Fruit fly (Drosophila melanogaster) whole organism, embryonic: ENCODE results near the gene CG9926.

Experiments
- BEAF-32 ChIP-seq: fragments of 200-800 bp; sonication (Bioruptor generic); optimal IDR thresholded peaks from 3 replicates; lab custom pipeline; 2017; ENCODE audit warnings: missing biosample characterization, missing genetic modification characterization, mild to moderate bottlenecking, moderate library complexity, missing genetic modification reagents
- CG10147 ChIP-seq: fragments of 200-800 bp; sonication (Bioruptor generic); optimal IDR thresholded peaks from 2 replicates; lab custom pipeline; 2019; ENCODE audit warnings: missing biosample characterization, mild to moderate bottlenecking, missing genetic modification characterization, moderate library complexity
- CG1024 ChIP-seq: fragments of 200-800 bp; sonication (Bioruptor generic); IDR thresholded peaks from 2 replicates; pipeline ENCODE4 v1.3.6; 2022; ENCODE audit warnings: missing biosample characterization, missing genetic modification characterization
- CG10267 ChIP-seq: fragments of 200-800 bp; sonication (Bioruptor generic); optimal IDR thresholded peaks from 2 replicates; lab custom pipeline; 2018; ENCODE audit warnings: missing biosample characterization, mild to moderate bottlenecking, missing genetic modification characterization, moderate library complexity
- CG11560 ChIP-seq: fragments of 200-800 bp; sonication (Bioruptor generic); IDR thresholded peaks from 3 replicates; pipeline ENCODE4 v1.3.6; 2022; ENCODE audit warnings: missing biosample characterization, missing genetic modification characterization
- CG12236 ChIP-seq: fragments of 200-800 bp; sonication (Bioruptor generic); optimal IDR thresholded peaks from 2 replicates; lab custom pipeline; 2016; ENCODE audit warnings: missing biosample characterization, missing genetic modification characterization
- CG12391 ChIP-seq: fragments of 200-800 bp; sonication (Bioruptor generic); optimal IDR thresholded peaks from 3 replicates; lab custom pipeline; 2018; ENCODE audit warnings: missing biosample characterization, mild to moderate bottlenecking, missing genetic modification characterization, moderate library complexity
- CG13287 ChIP-seq: fragments of 200-800 bp; sonication (Bioruptor generic); IDR thresholded peaks from 2 replicates; pipeline ENCODE4 v1.3.6; 2022; ENCODE audit warnings: missing biosample characterization, missing genetic modification characterization; ENCODE audit not compliant: partially characterized antibody
- CG14050 ChIP-seq: fragments of 200-800 bp; sonication (Bioruptor generic); IDR thresholded peaks from 3 replicates; pipeline ENCODE4 v1.3.6; 2022; ENCODE audit warnings: missing biosample characterization, missing genetic modification characterization
- CG14710 ChIP-seq: fragments of 200-800 bp; sonication (Bioruptor generic); optimal IDR thresholded peaks from 3 replicates; lab custom pipeline; 2019; ENCODE audit warnings: missing biosample characterization, mild to moderate bottlenecking, missing genetic modification characterization, moderate library complexity
- CG15269 ChIP-seq: fragments of 200-800 bp; sonication (Bioruptor generic); optimal IDR thresholded peaks from 2 replicates; lab custom pipeline; 2018; ENCODE audit warnings: missing biosample characterization, mild to moderate bottlenecking, missing genetic modification characterization, moderate library complexity
- CG15514 ChIP-seq: fragments of 200-800 bp; sonication (Bioruptor generic); optimal IDR thresholded peaks from 3 replicates; lab custom pipeline; 2017; ENCODE audit warnings: missing biosample characterization, missing genetic modification characterization, mild to moderate bottlenecking, moderate library complexity, missing genetic modification reagents
- CG16813 ChIP-seq: fragments of 200-800 bp; sonication (Bioruptor generic); IDR thresholded peaks from 3 replicates; pipeline ENCODE4 v1.3.6; 2022; ENCODE audit warnings: missing biosample characterization, missing genetic modification characterization; ENCODE audit not compliant: partially characterized antibody
- CG18011 ChIP-seq: fragments of 200-800 bp; sonication (Bioruptor generic); optimal IDR thresholded peaks from 2 replicates; lab custom pipeline; 2017; ENCODE audit warnings: missing biosample characterization, missing genetic modification characterization, mild to moderate bottlenecking, moderate library complexity, missing genotype
- CG31441 ChIP-seq: fragments of 200-800 bp; sonication (Bioruptor generic); IDR thresholded peaks from 2 replicates; pipeline ENCODE4 v1.3.6; 2022; ENCODE audit warnings: missing biosample characterization, missing genetic modification characterization
- CG6254 ChIP-seq: fragments of 200-800 bp; sonication (Bioruptor generic); optimal IDR thresholded peaks from 3 replicates; lab custom pipeline; 2017; ENCODE audit warnings: mild to moderate bottlenecking, missing biosample characterization, missing genetic modification reagents, missing genetic modification characterization
- CG6683 ChIP-seq: fragments of 200-800 bp; sonication (Bioruptor generic); optimal IDR thresholded peaks from 2 replicates; lab custom pipeline; 2017; ENCODE audit warnings: missing biosample characterization, mild to moderate bottlenecking, missing genetic modification characterization, missing genetic modification reagents
- CG7556 ChIP-seq: fragments of 200-800 bp; sonication (Bioruptor generic); optimal IDR thresholded peaks from 2 replicates; lab custom pipeline; 2017; ENCODE audit warnings: missing biosample characterization, mild to moderate bottlenecking, missing genetic modification characterization
- CG7786 ChIP-seq: fragments of 200-800 bp; sonication (Bioruptor generic); optimal IDR thresholded peaks from 2 replicates; lab custom pipeline; 2016; ENCODE audit warnings: missing biosample characterization, missing genetic modification characterization
- CG7928 ChIP-seq: fragments of 200-800 bp; sonication (Bioruptor generic); optimal IDR thresholded peaks from 2 replicates; lab custom pipeline; 2017; ENCODE audit warnings: missing biosample characterization, mild to moderate bottlenecking, missing genetic modification characterization
- CG8290 ChIP-seq, 3 experiments: fragments of 200-800 bp; sonication (Bioruptor generic); optimal IDR thresholded peaks; 2 replicates each; lab custom pipeline; 2016 to 2019; ENCODE audit warnings: missing biosample characterization in 3 of 3, missing genetic modification characterization in 3 of 3, mild to moderate bottlenecking in 2 of 3, moderate library complexity in 1 of 3
- CG8924 ChIP-seq: fragments of 200-800 bp; optimal IDR thresholded peaks from 3 replicates; lab custom pipeline; 2019; ENCODE audit warnings: missing biosample characterization, mild to moderate bottlenecking, missing genetic modification characterization, moderate library complexity
- CTCF ChIP-seq: fragments of 200-800 bp; sonication (Bioruptor generic); optimal IDR thresholded peaks from 2 replicates; lab custom pipeline; 2017; ENCODE audit warnings: missing biosample characterization, mild to moderate bottlenecking, missing genetic modification characterization, moderate library complexity
- D19A ChIP-seq: fragments of 200-800 bp; optimal IDR thresholded peaks from 3 replicates; lab custom pipeline; 2019; ENCODE audit warnings: missing biosample characterization, mild to moderate bottlenecking, missing genetic modification characterization, moderate library complexity
- Dp ChIP-seq: fragments of 200-800 bp; sonication (Bioruptor generic); optimal IDR thresholded peaks from 2 replicates; lab custom pipeline; 2018; ENCODE audit warnings: missing biosample characterization, mild to moderate bottlenecking, missing genetic modification characterization, moderate library complexity
- H2.0 ChIP-seq: fragments of 200-800 bp; sonication (Bioruptor generic); IDR thresholded peaks from 2 replicates; pipeline ENCODE4 v1.3.6; 2022; ENCODE audit warnings: missing biosample characterization, missing genetic modification characterization
- HLH4C ChIP-seq: fragments of 200-800 bp; sonication (Bioruptor generic); IDR thresholded peaks from 3 replicates; pipeline ENCODE4 v1.3.6; 2022; ENCODE audit warnings: missing biosample characterization, missing genetic modification characterization; ENCODE audit not compliant: partially characterized antibody
- Hand ChIP-seq: fragments of 200-800 bp; sonication (Bioruptor generic); optimal IDR thresholded peaks from 2 replicates; lab custom pipeline; 2017; ENCODE audit warnings: mild to moderate bottlenecking, missing biosample characterization, missing genetic modification reagents, missing genetic modification characterization
- Med ChIP-seq: fragments of 200-800 bp; sonication (Bioruptor generic); peaks from one replicate; lab custom pipeline; 2016; ENCODE audit warnings: missing biosample characterization, missing genetic modification characterization, mild to moderate bottlenecking, inconsistent platforms, moderate library complexity
- Sry-β ChIP-seq: fragments of 200-800 bp; sonication (Bioruptor generic); optimal IDR thresholded peaks from 2 replicates; lab custom pipeline; 2018; ENCODE audit warnings: missing biosample characterization, mild to moderate bottlenecking, missing genetic modification characterization, moderate library complexity
- Sry-δ ChIP-seq: fragments of 200-800 bp; sonication (Bioruptor generic); optimal IDR thresholded peaks from 2 replicates; lab custom pipeline; 2016; ENCODE audit warnings: missing biosample characterization, missing genetic modification characterization
- crp ChIP-seq, 2 experiments: fragments of 200-800 bp; sonication (Bioruptor generic); optimal IDR thresholded peaks; 2 replicates in 1 of 2; 3 replicates in 1 of 2; lab custom pipeline; 2017; ENCODE audit warnings: missing biosample characterization in 2 of 2, missing genetic modification characterization in 2 of 2, mild to moderate bottlenecking in 1 of 2, moderate library complexity in 1 of 2
- gt ChIP-seq: fragments of 200-800 bp; sonication (Bioruptor generic); IDR thresholded peaks from 2 replicates; pipeline ENCODE4 v1.3.6; 2022; ENCODE audit warnings: missing biosample characterization, missing genetic modification characterization
- hb ChIP-seq: fragments of 200-800 bp; sonication (Bioruptor generic); IDR thresholded peaks from 3 replicates; pipeline ENCODE4 v1.3.6; 2022; ENCODE audit warnings: missing biosample characterization, missing genetic modification characterization; ENCODE audit not compliant: partially characterized antibody
- insv ChIP-seq, 2 experiments: fragments of 200-800 bp; sonication (Bioruptor generic); optimal IDR thresholded peaks; 3 replicates each; lab custom pipeline; 2016 to 2018; ENCODE audit warnings: missing biosample characterization in 2 of 2, missing genetic modification characterization in 2 of 2
- lilli ChIP-seq: fragments of 200-800 bp; sonication (Bioruptor generic); optimal IDR thresholded peaks from 3 replicates; lab custom pipeline; 2016; ENCODE audit warnings: missing biosample characterization, missing genetic modification characterization
- oc ChIP-seq: fragments of 200-800 bp; sonication (Bioruptor generic); optimal IDR thresholded peaks from 2 replicates; lab custom pipeline; 2018; ENCODE audit warnings: missing biosample characterization, mild to moderate bottlenecking, missing genetic modification characterization, moderate library complexity
- phol ChIP-seq: fragments of 200-800 bp; sonication (Bioruptor generic); optimal IDR thresholded peaks from 3 replicates; lab custom pipeline; 2018; ENCODE audit warnings: missing biosample characterization, mild to moderate bottlenecking, missing genetic modification characterization, moderate library complexity
- pzg ChIP-seq: fragments of 200-800 bp; sonication (Bioruptor generic); optimal IDR thresholded peaks from 3 replicates; lab custom pipeline; 2018; ENCODE audit warnings: missing biosample characterization, mild to moderate bottlenecking, missing genetic modification characterization, moderate library complexity
- sd ChIP-seq: fragments of 200-800 bp; sonication (Bioruptor generic); optimal IDR thresholded peaks from 3 replicates; lab custom pipeline; 2018; ENCODE audit warnings: missing biosample characterization, mild to moderate bottlenecking, missing genetic modification characterization, moderate library complexity
- sens ChIP-seq: fragments of 200-800 bp; sonication (Bioruptor generic); peaks from one replicate; lab custom pipeline; 2016; ENCODE audit warnings: missing biosample characterization, missing genetic modification characterization
- ssp ChIP-seq: fragments of 200-800 bp; sonication (Bioruptor generic); IDR thresholded peaks from 2 replicates; pipeline ENCODE4 v1.3.6; 2022; ENCODE audit warnings: missing biosample characterization, missing genetic modification characterization
- twi ChIP-seq: fragments of 200-800 bp; optimal IDR thresholded peaks from 2 replicates; lab custom pipeline; 2019; ENCODE audit warnings: missing biosample characterization, mild to moderate bottlenecking, missing genetic modification characterization, moderate library complexity
- vvl ChIP-seq: fragments of 200-800 bp; sonication (Bioruptor generic); IDR thresholded peaks from 2 replicates; pipeline ENCODE4 v1.3.6; 2022; ENCODE audit warnings: missing biosample characterization, missing genetic modification characterization
- zen ChIP-seq: fragments of 200-800 bp; sonication (Bioruptor generic); optimal IDR thresholded peaks from 3 replicates; lab custom pipeline; 2018; ENCODE audit warnings: missing biosample characterization, mild to moderate bottlenecking, missing genetic modification characterization, moderate library complexity
- zf30C ChIP-seq: fragments of 200-800 bp; sonication (Bioruptor generic); optimal IDR thresholded peaks from 3 replicates; lab custom pipeline; 2018; ENCODE audit warnings: missing biosample characterization, mild to moderate bottlenecking, missing genetic modification characterization

CG9926 gene

DNA sequence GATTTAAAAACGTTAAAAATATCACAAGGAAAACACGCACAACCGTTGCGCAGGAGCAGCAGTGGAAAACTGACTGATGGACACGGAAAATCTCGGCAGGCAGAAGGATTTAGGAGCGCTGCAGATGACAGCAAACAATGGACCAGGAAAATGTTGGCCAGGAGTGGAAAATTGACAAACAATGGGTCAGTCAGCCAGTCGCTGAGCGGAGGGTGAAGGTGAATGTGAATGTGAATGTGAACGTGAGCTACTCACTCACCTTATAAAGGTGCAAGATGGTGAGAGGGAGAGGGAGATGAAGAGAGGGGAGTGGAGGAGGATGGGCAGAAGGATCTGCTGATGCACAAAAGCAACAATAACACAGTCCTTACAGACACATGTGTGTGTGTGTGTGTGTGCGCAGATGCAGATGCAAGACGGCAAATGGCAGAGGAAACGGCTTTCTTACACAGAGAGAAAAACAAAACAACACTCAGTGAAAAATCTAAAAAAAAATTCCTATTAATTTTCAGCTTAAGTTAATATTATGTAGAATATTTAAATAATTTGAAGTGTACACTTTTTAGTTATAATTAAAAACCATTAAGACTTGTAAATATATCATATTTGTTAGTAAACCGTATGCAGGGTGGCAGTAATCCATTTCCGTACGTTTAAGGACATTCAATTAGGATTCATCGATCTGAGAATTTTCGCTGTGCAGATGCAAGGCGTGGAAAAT lies 20.9 kb upstream of the CG9926 start (continued):
- TF ChIP-seq CG6683 (GFP tag; lab: Kevin White, UChicago) = no peak
- no peak for TF ChIP-seq D19A (tag; lab: Kevin White, UChicago)
- no peak for TF ChIP-seq Dp (GFP tag; lab: Kevin White, UChicago)
- no peak for TF ChIP-seq CG7786
- TF ChIP-seq Sry-β (GFP tag; lab: Kevin White, UChicago) = no peak

- TF ChIP-seq sens (GFP tag; lab: Kevin White, UChicago) (peak; percentile 2), Hand (no peak), CG18011 (GFP tag; lab: Kevin White, UChicago) (peak; percentile 98), CG15269 (tag; lab: Kevin White, UChicago) (peak; percentile 6), pzg (GFP tag; lab: Kevin White, UChicago) (peak; percentile 58), zf30C (GFP tag; lab: Kevin White, UChicago) (peak; percentile 63), ssp (GFP tag; lab: Robert Waterston, UW) (peak; percentile 60), H2.0 (GFP tag; lab: Robert Waterston, UW) (no peak), vvl (GFP tag; lab: Robert Waterston, UW) (peak; percentile 62), CG6254 (peak; percentile 3), CG8924 (tag; lab: Kevin White, UChicago) (peak; percentile 2), gt (GFP tag; lab: Robert Waterston, UW) (no peak), zen (tag; lab: Kevin White, UChicago) (peak; percentile 42), CG12236 (GFP tag; lab: Kevin White, UChicago) (no peak), CG14710 (peak; percentile 77), lilli (GFP tag; lab: Kevin White, UChicago) (no peak), CG15514 (GFP tag; lab: Kevin White, UChicago) (peak; percentile 51), crp (GFP tag; optimal IDR thresholded peaks at IDR 0.05; lab: Kevin White, UChicago) (peak in 1 of 2 experiments; percentile 41), insv (GFP tag; optimal IDR thresholded peaks at IDR 0.05; lab: Kevin White, UChicago) (peak in 1 of 2 experiments; percentile 95), sd (tag; lab: Kevin White, UChicago) (peak; percentile 87), hb (GFP tag; lab: Robert Waterston, UW) (peak; percentile 65; the same call in 1 of the 3 replicates), CG16813 (GFP tag; lab: Robert Waterston, UW) (peak; percentile 43; the same call in 2 of the 3 replicates), CG12391 (tag; lab: Kevin White, UChicago) (peak; percentile 55), CG7928 (GFP tag; lab: Kevin White, UChicago) (peak; percentile 13), CG11560 (tag; lab: Robert Waterston, UW) (0 out of 3 replicates have a peak, but pooled peaks have one; percentile 7), CG10147 (peak; percentile 42), twi (peak; percentile 8), oc (tag; lab: Kevin White, UChicago) (peak; percentile 60), Sry-δ (GFP tag; lab: Kevin White, UChicago) (peak; percentile 21), CTCF (GFP tag; lab: Kevin White, UChicago) (peak; percentile 10), BEAF-32 (GFP tag; lab: Kevin White, UChicago) (peak; percentile 45), CG14050 (GFP tag; lab: Robert Waterston, UW) (no peak), CG10267 (peak; percentile 60), CG13287 (peak; percentile 58), CG31441 (GFP tag; lab: Robert Waterston, UW) (0 out of 2 replicates have a peak, but pooled peaks have one; percentile 30), CG1024 (no peak), HLH4C (GFP tag; lab: Robert Waterston, UW) (peak; percentile 65), CG7556 (GFP tag; lab: Kevin White, UChicago) (no peak), Med (GFP tag; lab: Kevin White, UChicago) (peak; percentile 60), CG8290 (GFP tag; optimal IDR thresholded peaks at IDR 0.05; lab: Kevin White, UChicago) (peak; percentile 18), CG8290 (tag; optimal IDR thresholded peaks at IDR 0.05; lab: Kevin White, UChicago) (no peak), phol (tag; lab: Kevin White, UChicago) (peak; percentile 55)
These were observed 13.6 kb upstream of the CG9926 start, which contains the start of gene Orc2 for dm6 chr3R:13964513-13964975. TSS of gene Orc2 (plus strand) at chr3R:13964885.
